Worm (Caenorhabditis elegans): ENCODE results near the gene Y41D4B.1.

- TF ChIP-seq pqm-1 (tag; optimal IDR thresholded peaks at IDR 0.05) (no peak), fkh-8 (tag; optimal IDR thresholded peaks at IDR 0.05) (no peak), nhr-11 (tag; optimal IDR thresholded peaks at IDR 0.05) (no peak), nhr-12 (tag; optimal IDR thresholded peaks at IDR 0.05) (no peak)
These were observed 9.6 kb downstream of the Y41D4B.1 start, which contains the start of gene Y41D4B.24 for ce11 chrIV:1682066-1682465.
